Fruit fly (Drosophila melanogaster): ENCODE data around the gene Apc.

The Apc gene

DNA sequence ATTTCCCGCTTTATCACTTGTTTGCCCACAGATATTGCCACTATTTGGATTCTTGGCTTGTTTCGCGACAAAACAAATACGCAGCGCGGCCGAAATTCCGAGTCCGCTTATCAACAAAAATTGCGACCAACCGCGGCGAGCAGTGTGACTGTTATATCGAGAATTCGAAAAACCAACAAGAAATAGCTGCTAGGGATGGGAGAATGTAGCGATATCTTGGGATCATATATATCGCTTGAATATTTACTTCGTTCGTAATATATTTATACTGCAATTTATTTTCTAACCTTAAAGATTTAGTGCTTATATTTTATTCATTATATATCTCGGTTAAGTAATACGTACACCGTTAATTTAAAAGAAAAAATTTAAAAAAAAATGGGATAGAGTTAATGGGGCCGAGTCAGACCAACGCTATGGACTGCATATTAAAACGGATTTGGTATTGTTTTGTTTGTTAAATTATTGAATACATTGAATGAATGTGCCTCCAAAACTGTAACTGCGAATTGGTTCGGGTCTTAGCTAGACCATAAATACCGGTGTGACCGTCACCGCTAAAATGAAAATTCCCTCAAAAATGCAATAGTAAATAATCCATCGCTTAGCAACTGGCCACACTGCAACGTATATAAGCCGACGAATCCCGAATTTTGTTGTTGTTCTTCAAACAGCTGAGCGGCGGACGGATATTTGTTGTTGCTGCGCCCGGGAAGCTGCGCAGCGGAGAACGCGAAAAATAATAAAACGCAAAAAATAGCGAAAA, at the start of gene Apc, which contains the start of gene spg:
Gene Apc, minus strand, starts transcription at position 138 of the 766 bp plus-strand sequence.
Gene spg, plus strand, starts transcription at position 660 of the 766 bp plus-strand sequence.
- TF ChIP-seq ss (GFP tag; optimal IDR thresholded peaks at IDR 0.05): peak; percentile 41 to 59
- TF ChIP-seq Met (GFP tag; optimal IDR thresholded peaks at IDR 0.05): peak; percentile 44
- no peak for TF ChIP-seq CG8319 (GFP tag; optimal IDR thresholded peaks at IDR 0.05)
- TF ChIP-seq salr (GFP tag; optimal IDR thresholded peaks at IDR 0.05): peak in 1 of 2 experiments; percentile 7
- TF ChIP-seq esn (GFP tag; optimal IDR thresholded peaks at IDR 0.05): peak; percentile 25
- TF ChIP-seq CG1621 (tag; optimal IDR thresholded peaks at IDR 0.05): peak; percentile 48
- no peak for TF ChIP-seq Hr39 (GFP tag; optimal IDR thresholded peaks at IDR 0.05)
- peak; percentile 33 for TF ChIP-seq CG3919 (GFP tag; optimal IDR thresholded peaks at IDR 0.05)
- peak; percentile 15 for TF ChIP-seq CG10669 (GFP tag; optimal IDR thresholded peaks at IDR 0.05)
- peak; percentile 40 for TF ChIP-seq vri (GFP tag; optimal IDR thresholded peaks at IDR 0.05)
- no peak for TF ChIP-seq CG8119 (GFP tag; IDR thresholded peaks at IDR 0.05)
- TF ChIP-seq Hr4 (GFP tag; optimal IDR thresholded peaks at IDR 0.05): peak; percentile 31
- peak; percentile 18 for TF ChIP-seq CG31627 (GFP tag; optimal IDR thresholded peaks at IDR 0.05)
- peak; percentile 15 for TF ChIP-seq CG6792 (GFP tag; optimal IDR thresholded peaks at IDR 0.05)
- peak; percentile 53; the same call in 1 of the 3 replicates for TF ChIP-seq CG6163 (GFP tag; IDR thresholded peaks at IDR 0.05)
- peak; percentile 66 for TF ChIP-seq CG6854 (GFP tag; optimal IDR thresholded peaks at IDR 0.05)
- peak; percentile 80 for TF ChIP-seq svp (GFP tag)
- TF ChIP-seq CG11294 (GFP tag; IDR thresholded peaks at IDR 0.05): no peak
- peak; percentile 95 for TF ChIP-seq fkh (GFP tag; optimal IDR thresholded peaks at IDR 0.05)
- no peak for TF ChIP-seq fd59A (GFP tag; optimal IDR thresholded peaks at IDR 0.05)
- TF ChIP-seq Eip78C (GFP tag): peak; percentile 78
- TF ChIP-seq CG8632 (GFP tag; optimal IDR thresholded peaks at IDR 0.05): peak; percentile 34
- peak; percentile 10 for TF ChIP-seq lz (GFP tag; optimal IDR thresholded peaks at IDR 0.05)
- TF ChIP-seq eg (GFP tag; IDR thresholded peaks at IDR 0.05): peak; percentile 35; the same call in 1 of the 3 replicates
- peak; percentile 37 for TF ChIP-seq OdsH (GFP tag; optimal IDR thresholded peaks at IDR 0.05)
- TF ChIP-seq Sox14 (GFP tag; optimal IDR thresholded peaks at IDR 0.05): peak; percentile 14
- peak; percentile 18 for TF ChIP-seq achi (GFP tag; optimal IDR thresholded peaks at IDR 0.05)
- no peak for TF ChIP-seq Blimp-1 (GFP tag; optimal IDR thresholded peaks at IDR 0.05)
- TF ChIP-seq CG11762 (GFP tag; optimal IDR thresholded peaks at IDR 0.05; ENCODE audit: insufficient read depth): no peak
- peak; percentile 48 for TF ChIP-seq CG10631 (GFP tag; optimal IDR thresholded peaks at IDR 0.05)
- no peak for TF ChIP-seq dsx (GFP tag; optimal IDR thresholded peaks at IDR 0.05; ENCODE audit: poor library complexity, severe bottlenecking)
- TF ChIP-seq Sox102F (GFP tag; optimal IDR thresholded peaks at IDR 0.05): peak; percentile 56
- TF ChIP-seq net (GFP tag; optimal IDR thresholded peaks at IDR 0.05): peak; percentile 27
- peak; percentile 29 for TF ChIP-seq topi (GFP tag; optimal IDR thresholded peaks at IDR 0.05)
- TF ChIP-seq CG9139 (GFP tag; optimal IDR thresholded peaks at IDR 0.05): no peak
- TF ChIP-seq CG4318 (GFP tag; optimal IDR thresholded peaks at IDR 0.05): no peak
- TF ChIP-seq CG3032 (tag; optimal IDR thresholded peaks at IDR 0.05): peak; percentile 42
- TF ChIP-seq Eip93F (GFP tag; optimal IDR thresholded peaks at IDR 0.05): no peak
- TF ChIP-seq pdm3 (GFP tag; optimal IDR thresholded peaks at IDR 0.05): peak; percentile 34

DNA sequence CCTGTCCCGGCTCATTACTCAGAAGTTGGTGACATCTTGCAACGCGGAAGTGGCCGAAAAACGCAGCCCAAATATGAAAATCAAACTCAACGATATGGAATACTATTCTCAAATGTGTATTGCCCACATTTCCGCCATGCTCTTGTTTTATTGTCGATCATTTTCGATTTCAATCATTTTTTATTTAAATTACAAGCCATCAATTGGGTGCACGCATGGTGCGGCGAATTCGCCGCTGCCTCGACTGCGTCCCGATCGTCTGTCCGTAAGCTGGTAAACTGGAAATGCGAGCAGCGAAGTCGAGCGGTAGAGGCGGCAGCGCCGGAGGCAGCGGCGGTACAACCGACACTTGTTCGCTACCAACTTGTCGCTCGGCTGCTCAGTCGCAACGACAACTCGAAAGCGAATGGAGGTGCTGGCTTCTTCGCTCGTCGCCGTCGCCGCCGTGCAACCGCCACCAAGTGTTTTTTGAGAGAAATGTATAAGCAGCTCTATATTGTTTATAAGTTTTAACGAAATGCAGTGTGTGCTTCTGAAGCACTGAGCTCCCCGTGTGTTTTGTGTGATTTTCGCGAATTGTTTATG, 47.1 kb upstream of the Apc start:
- TF ChIP-seq CG11294 (GFP tag; IDR thresholded peaks at IDR 0.05) (no peak), esn (GFP tag; optimal IDR thresholded peaks at IDR 0.05) (peak; percentile 26), Eip93F (GFP tag; optimal IDR thresholded peaks at IDR 0.05) (no peak), ss (GFP tag; optimal IDR thresholded peaks at IDR 0.05) (peak in 1 of 2 experiments; percentile 17), Sox14 (GFP tag; optimal IDR thresholded peaks at IDR 0.05) (peak; percentile 0), Eip78C (GFP tag) (peak; percentile 56), Hr38 (GFP tag; optimal IDR thresholded peaks at IDR 0.05) (no peak), Hr4 (GFP tag; optimal IDR thresholded peaks at IDR 0.05) (no peak), acj6 (GFP tag; optimal IDR thresholded peaks at IDR 0.05) (no peak), svp (GFP tag) (peak; percentile 54), Blimp-1 (GFP tag; optimal IDR thresholded peaks at IDR 0.05) (no peak), CG16779 (tag; optimal IDR thresholded peaks at IDR 0.05) (no peak), Smox (GFP tag; optimal IDR thresholded peaks at IDR 0.05) (no peak), fd85E (GFP tag; optimal IDR thresholded peaks at IDR 0.05) (no peak), Sox15 (GFP tag; optimal IDR thresholded peaks at IDR 0.05) (no peak), CG6808 (GFP tag; optimal IDR thresholded peaks at IDR 0.05) (no peak), Gug (GFP tag; IDR thresholded peaks at IDR 0.05) (no peak), eg (GFP tag; IDR thresholded peaks at IDR 0.05) (peak; percentile 46; the same call in 1 of the 3 replicates), CG3919 (GFP tag; optimal IDR thresholded peaks at IDR 0.05) (peak; percentile 64), salr (GFP tag; optimal IDR thresholded peaks at IDR 0.05) (no peak), fkh (GFP tag; optimal IDR thresholded peaks at IDR 0.05) (no peak), CG10631 (GFP tag; optimal IDR thresholded peaks at IDR 0.05) (no peak), CG6792 (GFP tag; optimal IDR thresholded peaks at IDR 0.05) (no peak), CG1621 (tag; optimal IDR thresholded peaks at IDR 0.05) (peak; percentile 8)
